Fruit fly (Drosophila melanogaster) whole organism, embryonic: ENCODE data around the gene Pex10.

Experiments
- CG10366 ChIP-seq: fragments of 200-800 bp; sonication (Bioruptor generic); IDR thresholded peaks from 2 replicates; pipeline ENCODE4 v1.3.6; 2022; ENCODE audit warnings: missing biosample characterization, missing genetic modification characterization
- CG13123 ChIP-seq: fragments of 200-800 bp; sonication (Bioruptor generic); optimal IDR thresholded peaks from 2 replicates; lab custom pipeline; 2016; ENCODE audit warnings: missing biosample characterization, missing genetic modification characterization
- CG13624 ChIP-seq: fragments of 200-800 bp; sonication (Bioruptor generic); optimal IDR thresholded peaks from 2 replicates; lab custom pipeline; 2016; ENCODE audit warnings: missing biosample characterization, missing genetic modification characterization
- CG13775 ChIP-seq: fragments of 200-800 bp; sonication (Bioruptor generic); optimal IDR thresholded peaks from 3 replicates; lab custom pipeline; 2017; ENCODE audit warnings: missing biosample characterization, mild to moderate bottlenecking, missing genetic modification characterization
- CG13894 ChIP-seq: fragments of 200-800 bp; sonication (Bioruptor generic); optimal IDR thresholded peaks from 3 replicates; lab custom pipeline; 2018; ENCODE audit warnings: missing biosample characterization, mild to moderate bottlenecking, missing genetic modification characterization, moderate library complexity
- CG16815 ChIP-seq: fragments of 200-800 bp; sonication (Bioruptor generic); optimal IDR thresholded peaks from 3 replicates; lab custom pipeline; 2017; ENCODE audit warnings: missing biosample characterization, mild to moderate bottlenecking, missing genetic modification characterization
- CG2712 ChIP-seq: fragments of 200-800 bp; optimal IDR thresholded peaks from 3 replicates; lab custom pipeline; 2019; ENCODE audit warnings: missing biosample characterization, mild to moderate bottlenecking, missing genetic modification characterization, moderate library complexity
- CG32532 ChIP-seq: fragments of 200-800 bp; sonication (Bioruptor generic); IDR thresholded peaks from 2 replicates; pipeline ENCODE4 v1.3.6; 2022; ENCODE audit warnings: missing biosample characterization, missing genetic modification characterization
- CG32767 ChIP-seq: fragments of 200-800 bp; sonication (Bioruptor generic); IDR thresholded peaks from 2 replicates; pipeline ENCODE4 v1.3.6; 2022; ENCODE audit warnings: missing biosample characterization, missing genetic modification characterization
- CG3407 ChIP-seq: fragments of 200-800 bp; sonication (Bioruptor generic); optimal IDR thresholded peaks from 2 replicates; lab custom pipeline; 2018; ENCODE audit warnings: missing biosample characterization, mild to moderate bottlenecking, missing genetic modification characterization
- CG4820 ChIP-seq: fragments of 200-800 bp; sonication (Bioruptor generic); optimal IDR thresholded peaks from 3 replicates; lab custom pipeline; 2016; ENCODE audit warnings: missing biosample characterization, missing genetic modification characterization
- CG5245 ChIP-seq: fragments of 200-800 bp; sonication (Bioruptor generic); optimal IDR thresholded peaks from 3 replicates; lab custom pipeline; 2016; ENCODE audit warnings: missing biosample characterization, missing genetic modification characterization
- CG6689 ChIP-seq: fragments of 200-800 bp; sonication (Bioruptor generic); IDR thresholded peaks from 2 replicates; pipeline ENCODE4 v1.3.6; 2022; ENCODE audit warnings: missing biosample characterization, missing genetic modification characterization
- CG7271 ChIP-seq: fragments of 200-800 bp; sonication (Bioruptor generic); optimal IDR thresholded peaks from 2 replicates; lab custom pipeline; 2018; ENCODE audit warnings: missing biosample characterization, mild to moderate bottlenecking, missing genetic modification characterization, moderate library complexity
- CG7357 ChIP-seq: fragments of 200-800 bp; sonication (Bioruptor generic); IDR thresholded peaks from 3 replicates; pipeline ENCODE4 v1.3.6; 2022; ENCODE audit warnings: missing biosample characterization, missing genetic modification characterization
- CG8765 ChIP-seq: fragments of 200-800 bp; sonication (Bioruptor generic); IDR thresholded peaks from 2 replicates; pipeline ENCODE4 v1.3.6; 2022; ENCODE audit warnings: missing biosample characterization, missing genetic modification characterization
- Dll ChIP-seq: fragments of 200-800 bp; sonication (Bioruptor generic); IDR thresholded peaks from 4 replicates; pipeline ENCODE4 v1.3.6; 2022; ENCODE audit warnings: missing biosample characterization, missing genetic modification characterization; ENCODE audit not compliant: partially characterized antibody
- Doc3 ChIP-seq: fragments of 200-800 bp; sonication (Bioruptor generic); IDR thresholded peaks from 3 replicates; pipeline ENCODE4 v1.3.6; 2022; ENCODE audit warnings: missing biosample characterization, missing genetic modification characterization; ENCODE audit not compliant: partially characterized antibody
- ERR ChIP-seq: fragments of 200-800 bp; sonication (Bioruptor generic); optimal IDR thresholded peaks from 2 replicates; lab custom pipeline; 2016; ENCODE audit warnings: missing biosample characterization, missing genetic modification characterization
- Fer2 ChIP-seq: fragments of 200-800 bp; sonication (Bioruptor generic); optimal IDR thresholded peaks from 2 replicates; lab custom pipeline; 2018; ENCODE audit warnings: missing biosample characterization, mild to moderate bottlenecking, missing genetic modification characterization, moderate library complexity
- H15 ChIP-seq: fragments of 200-800 bp; sonication (Bioruptor generic); IDR thresholded peaks from 3 replicates; pipeline ENCODE4 v1.3.6; 2022; ENCODE audit warnings: missing biosample characterization, missing genetic modification characterization
- HmgZ ChIP-seq: fragments of 200-800 bp; sonication (Bioruptor generic); optimal IDR thresholded peaks from 2 replicates; lab custom pipeline; 2018; ENCODE audit warnings: missing biosample characterization, mild to moderate bottlenecking, missing genetic modification characterization
- Hmr ChIP-seq: fragments of 200-800 bp; sonication (Bioruptor generic); optimal IDR thresholded peaks from 3 replicates; lab custom pipeline; 2017; ENCODE audit warnings: mild to moderate bottlenecking, missing biosample characterization, missing genetic modification reagents, missing genetic modification characterization
- Hr3 ChIP-seq: fragments of 200-800 bp; sonication (Bioruptor generic); optimal IDR thresholded peaks from 3 replicates; lab custom pipeline; 2016; ENCODE audit warnings: missing biosample characterization, missing genetic modification characterization
- Nf-YB ChIP-seq: fragments of 200-800 bp; sonication (Bioruptor generic); optimal IDR thresholded peaks from 3 replicates; lab custom pipeline; 2019; ENCODE audit warnings: missing biosample characterization, mild to moderate bottlenecking, missing genetic modification characterization, moderate library complexity
- Nf-YC ChIP-seq: fragments of 200-800 bp; optimal IDR thresholded peaks from 3 replicates; lab custom pipeline; 2019; ENCODE audit warnings: missing biosample characterization, mild to moderate bottlenecking, missing genetic modification characterization, moderate library complexity
- NfI ChIP-seq: fragments of 200-800 bp; sonication (Bioruptor generic); optimal IDR thresholded peaks from 3 replicates; lab custom pipeline; 2018; ENCODE audit warnings: missing biosample characterization, mild to moderate bottlenecking, missing genetic modification characterization, moderate library complexity
- Rx ChIP-seq: fragments of 200-800 bp; sonication (Bioruptor generic); IDR thresholded peaks from 2 replicates; pipeline ENCODE4 v1.3.6; 2022; ENCODE audit warnings: missing biosample characterization, missing genetic modification characterization
- Scr ChIP-seq: fragments of 200-800 bp; sonication (Bioruptor generic); IDR thresholded peaks from 2 replicates; pipeline ENCODE4 v1.3.6; 2022; ENCODE audit warnings: missing biosample characterization, missing genetic modification characterization; ENCODE audit not compliant: partially characterized antibody
- YL-1 ChIP-seq: fragments of 200-800 bp; sonication (Bioruptor generic); optimal IDR thresholded peaks from 3 replicates; lab custom pipeline; 2017; ENCODE audit warnings: missing biosample characterization, mild to moderate bottlenecking, missing genetic modification characterization
- ato ChIP-seq: fragments of 200-800 bp; sonication (Bioruptor generic); IDR thresholded peaks from 2 replicates; pipeline ENCODE4 v1.3.6; 2022; ENCODE audit warnings: missing biosample characterization, missing genetic modification characterization; ENCODE audit not compliant: partially characterized antibody
- cad ChIP-seq: fragments of >200 bp; optimal IDR thresholded peaks from 2 replicates; lab custom pipeline; 2017; ENCODE audit warnings: missing biosample characterization, missing genetic modification characterization
- cg ChIP-seq: fragments of 200-800 bp; sonication (Bioruptor generic); optimal IDR thresholded peaks from 3 replicates; lab custom pipeline; 2019; ENCODE audit warnings: missing biosample characterization, mild to moderate bottlenecking, missing genetic modification characterization, moderate library complexity
- da ChIP-seq: fragments of 200-800 bp; sonication (Bioruptor generic); optimal IDR thresholded peaks from 2 replicates; lab custom pipeline; 2016; ENCODE audit warnings: missing biosample characterization, missing genetic modification characterization
- danr ChIP-seq: fragments of 200-800 bp; sonication (Bioruptor generic); IDR thresholded peaks from 2 replicates; pipeline ENCODE4 v1.3.6; 2022; ENCODE audit warnings: missing biosample characterization, missing genetic modification characterization
- dmrt11E ChIP-seq: fragments of 200-800 bp; sonication (Bioruptor generic); optimal IDR thresholded peaks from 3 replicates; lab custom pipeline; 2018; ENCODE audit warnings: missing biosample characterization, mild to moderate bottlenecking, missing genetic modification characterization, moderate library complexity
- dmrt99B ChIP-seq: fragments of 200-800 bp; sonication (Bioruptor generic); optimal IDR thresholded peaks from 2 replicates; lab custom pipeline; 2018; ENCODE audit warnings: missing biosample characterization, mild to moderate bottlenecking, missing genetic modification characterization, moderate library complexity
- eyg ChIP-seq: fragments of 200-800 bp; sonication (Bioruptor generic); optimal IDR thresholded peaks from 3 replicates; lab custom pipeline; 2016; ENCODE audit warnings: missing biosample characterization, missing genetic modification characterization
- gt ChIP-seq: fragments of 200-800 bp; sonication (Bioruptor generic); IDR thresholded peaks from 2 replicates; pipeline ENCODE4 v1.3.6; 2022; ENCODE audit warnings: missing biosample characterization, missing genetic modification characterization
- jigr1 ChIP-seq: fragments of 200-800 bp; sonication (Bioruptor generic); IDR thresholded peaks from 3 replicates; pipeline ENCODE4 v1.3.6; 2022; ENCODE audit warnings: missing biosample characterization, missing genetic modification characterization
- jing ChIP-seq: fragments of 200-800 bp; sonication (Bioruptor generic); optimal IDR thresholded peaks from 2 replicates; lab custom pipeline; 2018; ENCODE audit warnings: missing biosample characterization, mild to moderate bottlenecking, missing genetic modification characterization
- knrl ChIP-seq: fragments of 200-800 bp; sonication (Bioruptor generic); IDR thresholded peaks from 3 replicates; pipeline ENCODE4 v1.3.6; 2022; ENCODE audit warnings: missing biosample characterization, missing genetic modification characterization; ENCODE audit not compliant: partially characterized antibody
- lab ChIP-seq: fragments of 200-800 bp; sonication (Bioruptor generic); optimal IDR thresholded peaks from 3 replicates; lab custom pipeline; 2017; ENCODE audit warnings: missing biosample characterization, missing genetic modification characterization, mild to moderate bottlenecking, moderate library complexity, missing genetic modification reagents
- lmd ChIP-seq: fragments of 200-800 bp; sonication (Bioruptor generic); IDR thresholded peaks from 2 replicates; pipeline ENCODE4 v1.3.6; 2022; ENCODE audit warnings: missing biosample characterization, missing genetic modification characterization
- nerfin-2 ChIP-seq: fragments of 200-800 bp; sonication (Bioruptor generic); IDR thresholded peaks from 2 replicates; pipeline ENCODE4 v1.3.6; 2022; ENCODE audit warnings: missing biosample characterization, missing genetic modification characterization; ENCODE audit not compliant: partially characterized antibody
- pum ChIP-seq: fragments of 200-800 bp; sonication (Bioruptor generic); optimal IDR thresholded peaks from 2 replicates; lab custom pipeline; 2016; ENCODE audit warnings: missing biosample characterization, missing genetic modification characterization
- ro ChIP-seq: fragments of 200-800 bp; sonication (Bioruptor generic); IDR thresholded peaks from 2 replicates; pipeline ENCODE4 v1.3.6; 2022; ENCODE audit warnings: missing biosample characterization, missing genetic modification characterization
- sug ChIP-seq: fragments of 200-800 bp; optimal IDR thresholded peaks from 2 replicates; lab custom pipeline; 2019; ENCODE audit warnings: missing biosample characterization, mild to moderate bottlenecking, missing genetic modification characterization, moderate library complexity
- tap ChIP-seq: fragments of 200-800 bp; optimal IDR thresholded peaks from 3 replicates; lab custom pipeline; 2019; ENCODE audit warnings: missing biosample characterization, mild to moderate bottlenecking, missing genetic modification characterization, moderate library complexity

The Pex10 gene

dm6 chr3L:1515820-1516540, 42.0 kb upstream of the Pex10 start (continued):
- TF ChIP-seq Doc3 (no peak), Fer2 (no peak), da (no peak), CG13624 (GFP tag; lab: Kevin White, UChicago) (peak; percentile 54), Hr3 (GFP tag; lab: Kevin White, UChicago) (peak; percentile 65), CG6689 (GFP tag; lab: Robert Waterston, UW) (peak; percentile 59), pum (GFP tag; lab: Kevin White, UChicago) (peak; percentile 72), lab (GFP tag; lab: Kevin White, UChicago) (peak; percentile 61), dmrt11E (tag; lab: Kevin White, UChicago) (peak; percentile 78), Hmr (GFP tag; lab: Kevin White, UChicago) (peak; percentile 50), Dll (GFP tag; lab: Robert Waterston, UW) (no peak), knrl (GFP tag; lab: Robert Waterston, UW) (no peak), dmrt99B (tag; lab: Kevin White, UChicago) (peak; percentile 84), gt (GFP tag; lab: Robert Waterston, UW) (no peak), CG8765 (GFP tag; lab: Robert Waterston, UW) (peak; percentile 32; the same call in 1 of the 2 replicates), YL-1 (GFP tag; lab: Kevin White, UChicago) (peak; percentile 54), CG7271 (tag; lab: Kevin White, UChicago) (no peak), CG7357 (GFP tag; lab: Robert Waterston, UW) (peak; percentile 41; the same call in 1 of the 3 replicates), CG10366 (no peak; the same call in 1 of the 2 replicates), nerfin-2 (GFP tag; lab: Robert Waterston, UW) (no peak), CG32532 (GFP tag; lab: Robert Waterston, UW) (peak; percentile 56), danr (GFP tag; lab: Robert Waterston, UW) (peak; percentile 42; the same call in 1 of the 2 replicates), sug (tag; lab: Kevin White, UChicago) (no peak), CG3407 (GFP tag; lab: Kevin White, UChicago) (peak; percentile 71), ERR (GFP tag; lab: Kevin White, UChicago) (no peak), CG13123 (GFP tag; lab: Kevin White, UChicago) (peak; percentile 42), CG2712 (peak; percentile 85), ato (GFP tag; lab: Robert Waterston, UW) (no peak), CG13775 (peak; percentile 56), CG13894 (tag; lab: Kevin White, UChicago) (no peak), cad (no peak), CG5245 (peak; percentile 40), NfI (GFP tag; lab: Kevin White, UChicago) (peak; percentile 68), CG4820 (GFP tag; lab: Kevin White, UChicago) (peak; percentile 53), CG16815 (peak; percentile 70), Nf-YC (tag; lab: Kevin White, UChicago) (peak; percentile 58), Scr (GFP tag; lab: Robert Waterston, UW) (no peak), Nf-YB (GFP tag; lab: Kevin White, UChicago) (peak; percentile 33), jigr1 (GFP tag; lab: Robert Waterston, UW) (0 out of 3 replicates have a peak, but pooled peaks have one; percentile 37), CG32767 (GFP tag; lab: Robert Waterston, UW) (peak; percentile 62), jing (GFP tag; lab: Kevin White, UChicago) (peak; percentile 51), lmd (GFP tag; lab: Robert Waterston, UW) (peak; percentile 59), HmgZ (peak; percentile 62), eyg (GFP tag; lab: Kevin White, UChicago) (peak; percentile 7), H15 (GFP tag; lab: Robert Waterston, UW) (no peak), tap (peak; percentile 68), ro (no peak), cg (GFP tag; lab: Kevin White, UChicago) (no peak), Rx (GFP tag; lab: Robert Waterston, UW) (peak; percentile 39; the same call in 1 of the 2 replicates)
